Fruit fly (Drosophila melanogaster): ENCODE results near the gene CG13300.

Gene CG13300

DNA sequence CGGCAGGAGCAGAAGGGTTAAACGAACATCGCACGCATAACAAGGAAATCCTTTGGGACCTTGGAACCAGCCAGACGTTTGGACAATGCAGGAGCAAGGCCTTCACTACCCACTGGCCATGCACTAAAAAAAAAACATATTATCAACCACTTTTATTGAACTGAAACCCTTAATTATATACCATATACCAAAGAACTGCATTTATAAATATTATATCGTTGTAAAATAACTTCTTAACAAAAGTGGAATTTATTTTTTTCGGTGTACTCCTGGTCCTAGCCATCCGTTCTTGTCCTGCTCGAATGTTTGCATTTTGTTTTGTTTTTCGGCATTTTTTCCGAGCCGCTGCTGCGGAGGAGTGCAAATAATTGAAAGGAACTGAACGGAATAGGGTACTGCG lies 12.0 kb upstream of the CG13300 start (continued):
- TF ChIP-seq bbx (GFP tag; IDR thresholded peaks at IDR 0.05; ENCODE audit: partially characterized antibody): no peak
- no peak for TF ChIP-seq pita (GFP tag; optimal IDR thresholded peaks at IDR 0.05)
- no peak for TF ChIP-seq CG11696 (GFP tag; IDR thresholded peaks at IDR 0.05)
- no peak for TF ChIP-seq CG12299 (tag; optimal IDR thresholded peaks at IDR 0.05)
- TF ChIP-seq zfh1 (GFP tag; IDR thresholded peaks at IDR 0.05): 0 out of 3 replicates have a peak, but pooled peaks have one; percentile 33

DNA sequence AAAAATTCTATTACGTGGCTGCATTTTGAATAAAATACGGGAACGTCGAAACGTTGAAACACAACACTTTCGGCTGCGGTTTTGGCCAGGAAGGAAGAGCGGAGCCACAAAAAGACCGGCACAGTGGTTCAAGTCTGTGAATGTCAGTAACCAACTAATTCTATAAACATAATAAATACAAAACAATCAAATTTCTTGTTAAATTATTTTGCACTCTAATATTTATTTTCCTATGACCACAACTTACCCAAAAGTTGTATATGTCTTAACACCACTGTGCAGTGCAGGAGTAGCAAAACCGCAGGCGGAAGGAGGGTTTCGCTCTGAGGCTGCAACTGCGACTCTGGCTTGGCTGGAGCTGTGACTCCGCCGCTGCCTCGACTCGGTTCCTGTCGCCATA lies 11.4 kb upstream of the CG13300 start:
- no peak for TF ChIP-seq Mes4 (GFP tag; optimal IDR thresholded peaks at IDR 0.05)
- TF ChIP-seq Xbp1 (GFP tag; optimal IDR thresholded peaks at IDR 0.05): no peak
- TF ChIP-seq CG15514 (GFP tag; optimal IDR thresholded peaks at IDR 0.05): no peak
- TF ChIP-seq wor (GFP tag; IDR thresholded peaks at IDR 0.05): no peak
- no peak for TF ChIP-seq oc (tag; optimal IDR thresholded peaks at IDR 0.05)
- TF ChIP-seq Sry-β (GFP tag; optimal IDR thresholded peaks at IDR 0.05): no peak
- TF ChIP-seq CG4360 (GFP tag; IDR thresholded peaks at IDR 0.05): no peak
- no peak for TF ChIP-seq dpn (GFP tag; optimal IDR thresholded peaks at IDR 0.05)
- no peak for TF ChIP-seq Asciz (GFP tag; optimal IDR thresholded peaks at IDR 0.05)
- peak; percentile 67 for TF ChIP-seq Drgx (GFP tag; IDR thresholded peaks at IDR 0.05)
- no peak for TF ChIP-seq grau (tag; optimal IDR thresholded peaks at IDR 0.05)
- TF ChIP-seq ssp (GFP tag; IDR thresholded peaks at IDR 0.05): no peak
- TF ChIP-seq bsh (GFP tag; optimal IDR thresholded peaks at IDR 0.05): peak in 1 of 2 experiments; percentile 24
- no peak for TF ChIP-seq Nf-YA (GFP tag; IDR thresholded peaks at IDR 0.05)
- TF ChIP-seq CG17568 (GFP tag; optimal IDR thresholded peaks at IDR 0.05): no peak
- no peak for TF ChIP-seq slou (GFP tag; optimal IDR thresholded peaks at IDR 0.05)
- TF ChIP-seq CG10543 (GFP tag; optimal IDR thresholded peaks at IDR 0.05): no peak
- no peak for TF ChIP-seq H15 (GFP tag; IDR thresholded peaks at IDR 0.05)
- no peak for TF ChIP-seq Antp (GFP tag; optimal IDR thresholded peaks at IDR 0.05)
- peak; percentile 50 for TF ChIP-seq lbe (GFP tag; optimal IDR thresholded peaks at IDR 0.05)
- TF ChIP-seq CkIIα-i1 (GFP tag; IDR thresholded peaks at IDR 0.05): no peak
- no peak for TF ChIP-seq CTCF (GFP tag; optimal IDR thresholded peaks at IDR 0.05)
- peak; percentile 17 for TF ChIP-seq CG1603 (tag; optimal IDR thresholded peaks at IDR 0.05)
- TF ChIP-seq CG6765 (GFP tag; optimal IDR thresholded peaks at IDR 0.05): no peak
- TF ChIP-seq CG7271 (tag; optimal IDR thresholded peaks at IDR 0.05): no peak
- no peak for TF ChIP-seq CG6683 (GFP tag; optimal IDR thresholded peaks at IDR 0.05)
- TF ChIP-seq CG15269 (tag; optimal IDR thresholded peaks at IDR 0.05): no peak
- TF ChIP-seq exex (tag; optimal IDR thresholded peaks at IDR 0.05): no peak
- TF ChIP-seq Blimp-1 (GFP tag; optimal IDR thresholded peaks at IDR 0.05): no peak
- TF ChIP-seq dmrt11E (tag; optimal IDR thresholded peaks at IDR 0.05): no peak
- TF ChIP-seq CG18011 (GFP tag; optimal IDR thresholded peaks at IDR 0.05): no peak
- TF ChIP-seq CG3163 (GFP tag; optimal IDR thresholded peaks at IDR 0.05): no peak
- no peak for TF ChIP-seq ham (GFP tag; IDR thresholded peaks at IDR 0.05)
- no peak for TF ChIP-seq Fer3 (tag; optimal IDR thresholded peaks at IDR 0.05)
- peak; percentile 19 for TF ChIP-seq nom (GFP tag; optimal IDR thresholded peaks at IDR 0.05)
- peak; percentile 42 for TF ChIP-seq Med (GFP tag)
- no peak for TF ChIP-seq cato (GFP tag; optimal IDR thresholded peaks at IDR 0.05; ENCODE audit: borderline replicate concordance)
- TF ChIP-seq CG15696 (tag; optimal IDR thresholded peaks at IDR 0.05): no peak
- no peak for TF ChIP-seq GATAe (GFP tag; conservative IDR thresholded peaks at IDR 0.05)
- peak; percentile 45 for TF ChIP-seq corto (GFP tag; optimal IDR thresholded peaks at IDR 0.05)
- no peak for TF ChIP-seq fd64A (GFP tag; optimal IDR thresholded peaks at IDR 0.05)
- TF ChIP-seq hbn (GFP tag; IDR thresholded peaks at IDR 0.05; ENCODE audit: partially characterized antibody): no peak
- TF ChIP-seq odd (GFP tag; optimal IDR thresholded peaks at IDR 0.05): no peak
- no peak for TF ChIP-seq CG14860 (GFP tag; IDR thresholded peaks at IDR 0.05; ENCODE audit: partially characterized antibody)
- no peak for TF ChIP-seq CG4820 (GFP tag; optimal IDR thresholded peaks at IDR 0.05)
